Fruit fly (Drosophila melanogaster): ENCODE measurements around the gene CG31036.

Gene CG31036

dm6 chr3R:29935756-29936155 lies 27.8 kb downstream of the CG31036 start, which contains the start of the genes eIF2Balpha and Vps13B (continued):
- peak; percentile 86 for TF ChIP-seq CG13287 (GFP tag; IDR thresholded peaks at IDR 0.05; ENCODE audit: partially characterized antibody)
- no peak for TF ChIP-seq CG10431 (GFP tag; optimal IDR thresholded peaks at IDR 0.05)
- TF ChIP-seq NK7.1 (GFP tag; optimal IDR thresholded peaks at IDR 0.05): no peak
- peak; percentile 12 for TF ChIP-seq Sin3A (optimal IDR thresholded peaks at IDR 0.05)
- TF ChIP-seq pros (GFP tag; optimal IDR thresholded peaks at IDR 0.05): no peak
- TF ChIP-seq stwl (tag; optimal IDR thresholded peaks at IDR 0.05): no peak
- TF ChIP-seq CG12659 (GFP tag; optimal IDR thresholded peaks at IDR 0.05): no peak
- no peak for TF ChIP-seq al (GFP tag; IDR thresholded peaks at IDR 0.05)
- no peak for TF ChIP-seq run (tag; optimal IDR thresholded peaks at IDR 0.05)
- no peak for TF ChIP-seq Trl (optimal IDR thresholded peaks at IDR 0.05)
- no peak for TF ChIP-seq Trl (GFP tag; optimal IDR thresholded peaks at IDR 0.05)
- no peak for TF ChIP-seq sens (GFP tag)
- no peak for TF ChIP-seq bsh (GFP tag; optimal IDR thresholded peaks at IDR 0.05)
- TF ChIP-seq Optix (GFP tag; IDR thresholded peaks at IDR 0.05): 0 out of 3 replicates have a peak, but pooled peaks have one; percentile 35
- no peak for TF ChIP-seq h (optimal IDR thresholded peaks at IDR 0.05)
- no peak for TF ChIP-seq CoRest (tag; optimal IDR thresholded peaks at IDR 0.05)
- TF ChIP-seq sob (GFP tag; IDR thresholded peaks at IDR 0.05): no peak
- peak; percentile 8 for TF ChIP-seq BEAF-32 (GFP tag; optimal IDR thresholded peaks at IDR 0.05)
- no peak for TF ChIP-seq tgo (GFP tag; IDR thresholded peaks at IDR 0.05)
- TF ChIP-seq klu (GFP tag; IDR thresholded peaks at IDR 0.05): no peak
- TF ChIP-seq CG15514 (GFP tag; optimal IDR thresholded peaks at IDR 0.05): no peak
- no peak for TF ChIP-seq Rfx (GFP tag; IDR thresholded peaks at IDR 0.05)
- TF ChIP-seq CkIIα-i1 (GFP tag; IDR thresholded peaks at IDR 0.05): no peak
- TF ChIP-seq CG17186 (GFP tag; optimal IDR thresholded peaks at IDR 0.05): no peak
- no peak for TF ChIP-seq ttk (GFP tag; IDR thresholded peaks at IDR 0.05)
- TF ChIP-seq wek (GFP tag; optimal IDR thresholded peaks at IDR 0.05): no peak
- no peak for TF ChIP-seq dan (GFP tag; IDR thresholded peaks at IDR 0.05)
- no peak for TF ChIP-seq Kr (GFP tag; optimal IDR thresholded peaks at IDR 0.05)
- TF ChIP-seq ftz-f1 (GFP tag; optimal IDR thresholded peaks at IDR 0.05): no peak
- no peak for TF ChIP-seq CG17359 (tag; optimal IDR thresholded peaks at IDR 0.05)
- no peak for TF ChIP-seq Lim3 (GFP tag; IDR thresholded peaks at IDR 0.05)
- 0 out of 2 replicates have a peak, but pooled peaks have one; percentile 33 for TF ChIP-seq Atf6 (GFP tag; IDR thresholded peaks at IDR 0.05)
- TF ChIP-seq rib (GFP tag; IDR thresholded peaks at IDR 0.05): no peak
- TF ChIP-seq CG12744 (GFP tag; optimal IDR thresholded peaks at IDR 0.05): no peak
- no peak for TF ChIP-seq CG31224 (GFP tag; IDR thresholded peaks at IDR 0.05)
- TF ChIP-seq ind (GFP tag; optimal IDR thresholded peaks at IDR 0.05): no peak
- TF ChIP-seq p53 (GFP tag; optimal IDR thresholded peaks at IDR 0.05): no peak
- no peak for TF ChIP-seq Hmr (GFP tag; optimal IDR thresholded peaks at IDR 0.05)
- TF ChIP-seq zfh1 (GFP tag; IDR thresholded peaks at IDR 0.05): no peak
- no peak for TF ChIP-seq CG16815 (GFP tag; optimal IDR thresholded peaks at IDR 0.05)
- TF ChIP-seq mld (GFP tag; IDR thresholded peaks at IDR 0.05; ENCODE audit: partially characterized antibody): peak; percentile 84
- TF ChIP-seq pita (GFP tag; optimal IDR thresholded peaks at IDR 0.05): no peak
- TF ChIP-seq dm (GFP tag; optimal IDR thresholded peaks at IDR 0.05): no peak
- no peak for TF ChIP-seq nmo (GFP tag; optimal IDR thresholded peaks at IDR 0.05)
- no peak for TF ChIP-seq CG3838 (GFP tag; optimal IDR thresholded peaks at IDR 0.05)
- TF ChIP-seq CG11696 (GFP tag; IDR thresholded peaks at IDR 0.05): no peak
- TF ChIP-seq E2f2 (GFP tag; IDR thresholded peaks at IDR 0.05): 0 out of 2 replicates have a peak, but pooled peaks have one; percentile 22
- TF ChIP-seq CG10979 (tag; optimal IDR thresholded peaks at IDR 0.05): no peak
- TF ChIP-seq HLH54F (GFP tag; optimal IDR thresholded peaks at IDR 0.05): no peak
- TF ChIP-seq abd-A (tag; optimal IDR thresholded peaks at IDR 0.05): no peak
- no peak for TF ChIP-seq Oli (tag; optimal IDR thresholded peaks at IDR 0.05)
- TF ChIP-seq nau (GFP tag; optimal IDR thresholded peaks at IDR 0.05): no peak
- TF ChIP-seq Meics (GFP tag; optimal IDR thresholded peaks at IDR 0.05): no peak
